Worm (Caenorhabditis elegans): Measurements from ENCODE around the gene F53C11.9.

F53C11.9 gene

DNA sequence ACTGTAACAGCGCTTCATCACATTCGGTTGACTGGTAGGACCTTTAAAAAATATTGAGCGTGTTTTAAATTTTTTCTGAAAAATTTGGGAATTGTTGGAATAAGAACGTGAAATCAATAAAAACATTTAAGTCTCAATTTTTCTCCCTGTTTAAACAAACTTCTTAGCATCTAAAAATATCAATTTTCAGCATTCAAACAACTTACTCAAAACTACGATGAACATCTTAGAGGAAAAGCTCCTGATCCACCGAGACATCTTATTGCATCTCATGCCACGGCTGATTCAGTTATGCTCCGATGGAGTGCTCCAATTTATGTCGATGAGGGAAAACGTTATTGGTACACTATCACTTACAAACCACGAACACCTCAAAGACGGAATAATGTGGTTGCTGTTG, 21.4 kb downstream of the F53C11.9 start:
- TF ChIP-seq ref-1 (GFP tag; conservative IDR thresholded peaks at IDR 0.05) (no peak), cog-1 (tag; optimal IDR thresholded peaks at IDR 0.05) (no peak), flt-1 (GFP tag; IDR thresholded peaks at IDR 0.05) (no peak), klf-2 (GFP tag; conservative IDR thresholded peaks at IDR 0.05) (no peak), ztf-23 (GFP tag; IDR thresholded peaks at IDR 0.05) (no peak), ztf-29 (GFP tag; IDR thresholded peaks at IDR 0.05) (no peak), tab-1 (GFP tag; IDR thresholded peaks at IDR 0.05) (no peak), med-1 (GFP tag; optimal IDR thresholded peaks at IDR 0.05; ENCODE audit: insufficient read depth) (no peak), T22C8.4 (GFP tag; IDR thresholded peaks at IDR 0.05) (no peak)

DNA sequence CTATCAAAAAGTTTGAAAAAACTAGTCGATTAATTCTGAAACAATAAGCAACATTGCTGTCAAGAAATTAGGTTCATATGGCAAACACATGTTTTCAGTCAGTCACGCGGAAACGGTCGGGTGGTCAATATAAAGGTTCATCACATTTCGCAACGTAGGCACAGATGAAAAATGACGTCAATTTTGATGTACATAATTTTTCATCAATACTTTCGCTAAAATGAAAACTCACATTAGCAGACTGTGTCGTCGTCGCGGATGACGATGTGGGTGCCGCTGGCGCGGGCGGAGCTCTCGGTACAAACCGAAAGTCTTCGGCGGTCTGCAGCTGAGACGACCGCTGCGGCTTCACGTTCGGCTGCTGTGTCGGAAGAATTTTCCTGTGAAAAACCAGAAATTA, 26.1 kb downstream of the F53C11.9 start, which contains the start of gene swan-2:
Gene swan-2, minus strand, starts transcription at position 380 of the 400 bp plus-strand sequence.
- TF ChIP-seq med-1 (GFP tag; optimal IDR thresholded peaks at IDR 0.05; ENCODE audit: insufficient read depth) (no peak), ztf-29 (GFP tag; IDR thresholded peaks at IDR 0.05) (no peak), T22C8.4 (GFP tag; IDR thresholded peaks at IDR 0.05) (no peak), tab-1 (GFP tag; IDR thresholded peaks at IDR 0.05) (no peak), flt-1 (GFP tag; IDR thresholded peaks at IDR 0.05) (no peak), ref-1 (GFP tag; conservative IDR thresholded peaks at IDR 0.05) (no peak), klf-2 (GFP tag; conservative IDR thresholded peaks at IDR 0.05) (no peak), ztf-23 (GFP tag; IDR thresholded peaks at IDR 0.05) (no peak), cog-1 (tag; optimal IDR thresholded peaks at IDR 0.05) (no peak)

DNA sequence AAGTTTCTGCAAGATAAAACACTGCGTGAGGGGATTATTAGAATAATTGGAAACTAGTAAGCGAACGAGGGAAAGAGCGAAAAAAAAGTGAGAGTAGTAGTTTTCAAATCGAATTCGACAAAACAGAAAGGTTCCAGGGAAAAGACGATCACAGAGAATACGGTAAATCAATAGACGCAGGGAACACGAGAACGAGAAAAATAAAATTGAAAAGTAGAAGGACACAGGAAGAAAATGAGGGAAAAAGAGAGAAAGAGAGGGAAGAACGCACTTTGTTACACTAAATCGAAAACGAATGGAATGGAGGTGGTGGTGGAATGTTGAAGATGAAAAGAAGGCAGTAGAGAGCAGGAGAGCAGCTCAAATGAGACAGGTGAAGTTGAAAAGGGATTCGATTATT, 29.4 kb downstream of the F53C11.9 start, which contains the start of gene swan-1:
Gene swan-1, minus strand, starts transcription at position 6 of the 400 bp plus-strand sequence.
- TF ChIP-seq ztf-23 (GFP tag; IDR thresholded peaks at IDR 0.05) (no peak), cog-1 (tag; optimal IDR thresholded peaks at IDR 0.05) (no peak), ztf-29 (GFP tag; IDR thresholded peaks at IDR 0.05) (no peak), flt-1 (GFP tag; IDR thresholded peaks at IDR 0.05) (no peak), tab-1 (GFP tag; IDR thresholded peaks at IDR 0.05) (no peak), ref-1 (GFP tag; conservative IDR thresholded peaks at IDR 0.05) (no peak), med-1 (GFP tag; optimal IDR thresholded peaks at IDR 0.05; ENCODE audit: insufficient read depth) (no peak), T22C8.4 (GFP tag; IDR thresholded peaks at IDR 0.05) (no peak), klf-2 (GFP tag; conservative IDR thresholded peaks at IDR 0.05) (no peak)

DNA sequence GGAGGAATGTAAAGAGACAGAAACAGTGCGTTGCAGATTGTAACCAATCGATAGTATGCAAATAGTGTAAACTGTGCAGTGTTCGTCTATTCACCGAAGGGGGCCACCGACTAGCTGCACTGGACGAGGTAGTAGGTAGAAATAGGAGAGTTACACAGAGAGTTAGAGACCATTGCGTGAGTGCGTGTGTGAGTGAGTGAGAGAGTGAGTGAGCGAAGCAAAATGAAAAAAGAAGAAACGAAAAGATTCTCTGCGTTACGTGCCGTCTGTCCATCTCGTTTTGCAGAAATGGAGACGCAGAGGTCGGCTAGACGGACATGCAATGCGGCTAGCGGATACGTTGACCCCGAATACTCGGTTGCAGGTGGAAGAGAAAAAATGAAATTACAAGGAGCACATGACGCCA, 30.6 kb downstream of the F53C11.9 start:
- TF ChIP-seq ztf-23 (GFP tag; IDR thresholded peaks at IDR 0.05) (no peak), flt-1 (GFP tag; IDR thresholded peaks at IDR 0.05) (0 out of 2 replicates have a peak, but pooled peaks have one; percentile 65), tab-1 (GFP tag; IDR thresholded peaks at IDR 0.05) (no peak), ref-1 (GFP tag; conservative IDR thresholded peaks at IDR 0.05) (no peak), med-1 (GFP tag; optimal IDR thresholded peaks at IDR 0.05; ENCODE audit: insufficient read depth) (no peak), T22C8.4 (GFP tag; IDR thresholded peaks at IDR 0.05) (peak; percentile 59; the same call in 1 of the 2 replicates), cog-1 (tag; optimal IDR thresholded peaks at IDR 0.05) (peak; percentile 63), klf-2 (GFP tag; conservative IDR thresholded peaks at IDR 0.05) (no peak), ztf-29 (GFP tag; IDR thresholded peaks at IDR 0.05) (no peak)

DNA sequence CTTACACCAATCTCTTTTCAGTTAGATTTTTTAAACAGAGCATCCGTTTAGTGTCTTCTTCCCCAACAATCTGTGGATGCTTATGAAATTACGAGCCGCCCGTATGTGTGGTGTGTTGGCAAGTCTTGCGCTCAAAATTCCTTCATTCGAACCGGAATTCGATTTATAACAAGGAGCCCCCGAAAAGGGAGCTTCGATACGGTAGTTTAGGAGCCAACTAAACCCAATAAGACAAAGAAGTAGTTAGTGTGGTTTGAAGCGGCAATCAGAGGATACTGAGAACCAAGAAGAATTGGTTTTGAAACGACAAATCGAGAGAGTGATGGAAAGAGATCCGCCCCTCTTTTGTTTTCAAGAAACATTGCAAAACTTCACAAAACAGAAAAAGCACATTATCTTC, 34.5 kb downstream of the F53C11.9 start:
- TF ChIP-seq cog-1 (tag; optimal IDR thresholded peaks at IDR 0.05) (no peak), ztf-23 (GFP tag; IDR thresholded peaks at IDR 0.05) (no peak), T22C8.4 (GFP tag; IDR thresholded peaks at IDR 0.05) (no peak), med-1 (GFP tag; optimal IDR thresholded peaks at IDR 0.05; ENCODE audit: insufficient read depth) (no peak)

DNA sequence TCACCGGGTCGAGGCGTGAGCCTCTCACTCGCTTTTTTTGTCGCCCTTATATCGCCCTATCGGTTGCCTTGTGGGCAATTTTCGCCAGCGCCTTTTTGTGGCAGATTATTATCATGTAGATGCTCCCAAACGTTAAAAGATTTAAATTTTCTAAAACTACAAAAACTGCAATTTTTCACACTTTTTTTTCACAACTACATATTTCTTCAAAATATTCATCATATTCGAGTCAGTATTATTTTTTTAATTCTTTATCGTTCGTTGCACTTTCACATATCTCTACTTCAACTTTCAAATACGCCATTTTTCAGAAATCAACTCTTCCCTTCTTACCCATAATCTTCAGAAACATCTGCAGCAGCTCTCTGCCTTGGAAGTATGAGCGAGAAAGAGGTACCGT, 35.1 kb downstream of the F53C11.9 start, which contains the start of gene ceh-24:
Gene ceh-24, plus strand, starts transcription at position 301 of the 400 bp plus-strand sequence.
- TF ChIP-seq ztf-29 (GFP tag; IDR thresholded peaks at IDR 0.05): no peak
- no peak for TF ChIP-seq med-1 (GFP tag; optimal IDR thresholded peaks at IDR 0.05; ENCODE audit: insufficient read depth)
- TF ChIP-seq klf-2 (GFP tag; conservative IDR thresholded peaks at IDR 0.05): no peak
- TF ChIP-seq cog-1 (tag; optimal IDR thresholded peaks at IDR 0.05): no peak
- TF ChIP-seq T22C8.4 (GFP tag; IDR thresholded peaks at IDR 0.05): no peak
- TF ChIP-seq ztf-23 (GFP tag; IDR thresholded peaks at IDR 0.05): no peak
- no peak for TF ChIP-seq tab-1 (GFP tag; IDR thresholded peaks at IDR 0.05)

DNA sequence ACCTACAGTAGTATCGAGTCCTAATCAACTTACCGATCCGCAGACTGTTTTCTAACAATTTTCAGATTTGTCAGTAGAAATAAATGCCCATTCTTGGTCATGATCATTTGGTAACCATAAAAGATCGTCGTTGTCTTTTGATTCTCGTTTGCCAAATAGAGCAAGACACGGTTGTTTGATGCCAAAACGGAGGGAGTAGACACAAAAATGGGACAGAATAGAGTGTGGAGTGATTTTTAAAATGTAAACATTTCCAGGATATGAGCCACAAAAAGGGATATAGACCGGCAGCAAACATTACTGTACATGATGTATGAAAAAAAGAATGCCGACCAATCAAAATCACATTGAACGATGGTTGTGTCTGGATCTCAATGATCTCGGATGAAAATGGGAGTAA, 39.1 kb downstream of the F53C11.9 start, which contains the start of gene F55B12.2:
Gene F55B12.2, minus strand, starts transcription at position 101 of the 400 bp plus-strand sequence.
- TF ChIP-seq klf-2 (GFP tag; conservative IDR thresholded peaks at IDR 0.05): no peak
- no peak for TF ChIP-seq cog-1 (tag; optimal IDR thresholded peaks at IDR 0.05)
- TF ChIP-seq med-1 (GFP tag; optimal IDR thresholded peaks at IDR 0.05; ENCODE audit: insufficient read depth): no peak
- no peak for TF ChIP-seq ztf-23 (GFP tag; IDR thresholded peaks at IDR 0.05)
- TF ChIP-seq flt-1 (GFP tag; IDR thresholded peaks at IDR 0.05): no peak
- TF ChIP-seq ztf-29 (GFP tag; IDR thresholded peaks at IDR 0.05): no peak
- no peak for TF ChIP-seq ref-1 (GFP tag; conservative IDR thresholded peaks at IDR 0.05)
- no peak for TF ChIP-seq tab-1 (GFP tag; IDR thresholded peaks at IDR 0.05)
- TF ChIP-seq T22C8.4 (GFP tag; IDR thresholded peaks at IDR 0.05): no peak

DNA sequence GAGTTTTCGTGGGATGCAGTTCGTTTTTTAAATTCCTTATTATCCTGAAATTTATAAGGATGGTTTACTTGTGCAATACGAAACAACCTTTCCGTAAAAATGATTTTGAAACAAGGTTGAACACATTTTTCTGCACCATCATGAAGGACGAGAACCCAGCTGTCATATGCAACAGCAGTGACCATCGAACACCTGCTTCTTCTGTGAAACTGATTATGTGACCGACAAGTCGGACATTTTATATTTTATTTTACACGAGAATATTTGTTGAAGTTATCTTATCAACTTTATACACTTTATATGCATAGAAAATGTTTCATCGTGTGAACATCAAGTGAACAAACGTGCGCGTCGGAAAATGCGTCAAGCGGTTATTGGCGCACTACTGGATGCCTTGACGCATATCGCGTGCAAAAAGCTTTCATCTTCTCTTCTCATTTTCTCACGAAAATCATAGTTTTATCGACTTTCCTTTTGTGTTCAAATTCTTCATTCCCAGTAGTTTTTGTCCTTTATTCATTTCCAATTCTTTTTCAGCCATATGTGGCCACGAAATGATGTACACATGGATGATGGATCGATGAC, 41.1 kb downstream of the F53C11.9 start, which contains the start of gene sel-10:
Gene sel-10, plus strand, starts transcription at position 538 of the 585 bp plus-strand sequence.
- TF ChIP-seq tab-1 (GFP tag; IDR thresholded peaks at IDR 0.05): no peak
- peak; percentile 7 for TF ChIP-seq cog-1 (tag; optimal IDR thresholded peaks at IDR 0.05)

DNA sequence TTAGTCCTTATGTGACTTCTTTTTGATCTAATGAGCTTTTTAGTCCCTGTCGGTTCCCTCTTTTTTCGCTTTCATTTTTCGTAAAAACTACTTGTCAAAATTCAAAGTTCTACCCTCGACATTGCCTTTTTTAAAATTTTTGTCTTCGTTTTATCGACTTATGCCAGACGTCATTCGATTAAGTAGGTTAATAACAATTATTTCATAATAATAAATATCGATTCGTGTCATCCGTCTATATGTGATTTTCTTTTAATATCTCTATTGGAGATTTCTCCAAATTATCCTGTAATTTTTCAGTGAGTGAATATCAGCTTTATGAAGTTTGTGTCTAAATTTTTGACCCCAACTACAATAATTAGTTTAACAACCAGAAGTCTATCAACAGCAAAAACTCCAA, 44.9 kb downstream of the F53C11.9 start, which contains the start of gene hpo-31:
Gene hpo-31, plus strand, starts transcription at position 301 of the 400 bp plus-strand sequence.
- no peak for TF ChIP-seq med-1 (GFP tag; optimal IDR thresholded peaks at IDR 0.05; ENCODE audit: insufficient read depth)
- no peak for TF ChIP-seq klf-2 (GFP tag; conservative IDR thresholded peaks at IDR 0.05)
- no peak for TF ChIP-seq ztf-29 (GFP tag; IDR thresholded peaks at IDR 0.05)
- TF ChIP-seq flt-1 (GFP tag; IDR thresholded peaks at IDR 0.05): no peak
- TF ChIP-seq tab-1 (GFP tag; IDR thresholded peaks at IDR 0.05): no peak
- no peak for TF ChIP-seq cog-1 (tag; optimal IDR thresholded peaks at IDR 0.05)
- no peak for TF ChIP-seq ztf-23 (GFP tag; IDR thresholded peaks at IDR 0.05)
- no peak for TF ChIP-seq ref-1 (GFP tag; conservative IDR thresholded peaks at IDR 0.05)
- TF ChIP-seq T22C8.4 (GFP tag; IDR thresholded peaks at IDR 0.05): no peak

DNA sequence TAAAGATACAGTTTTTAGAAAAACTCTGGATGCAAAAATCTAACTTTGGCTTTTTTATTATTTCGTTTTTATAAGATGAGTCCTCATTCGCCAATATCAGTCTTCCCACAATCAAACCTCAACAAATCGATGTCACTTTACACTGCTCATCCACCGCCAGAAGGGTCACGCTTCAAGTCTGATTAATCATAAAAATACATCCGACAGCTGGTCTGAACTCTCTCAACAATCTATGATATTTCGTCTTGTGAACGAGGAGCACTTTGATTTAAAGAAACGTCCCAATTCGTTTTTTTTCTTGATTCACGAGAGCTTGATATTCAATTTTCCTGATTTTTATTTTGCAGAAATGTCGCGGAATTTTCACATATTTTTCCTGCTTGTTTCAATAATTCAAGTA, 50.1 kb downstream of the F53C11.9 start, which contains the start of gene nrf-5:
Gene nrf-5, plus strand, starts transcription at position 348 of the 400 bp plus-strand sequence.
- TF ChIP-seq tab-1 (GFP tag; IDR thresholded peaks at IDR 0.05) (no peak), ztf-23 (GFP tag; IDR thresholded peaks at IDR 0.05) (no peak), ref-1 (GFP tag; conservative IDR thresholded peaks at IDR 0.05) (no peak), klf-2 (GFP tag; conservative IDR thresholded peaks at IDR 0.05) (no peak), ztf-29 (GFP tag; IDR thresholded peaks at IDR 0.05) (no peak), cog-1 (tag; optimal IDR thresholded peaks at IDR 0.05) (no peak), med-1 (GFP tag; optimal IDR thresholded peaks at IDR 0.05; ENCODE audit: insufficient read depth) (no peak), flt-1 (GFP tag; IDR thresholded peaks at IDR 0.05) (no peak), T22C8.4 (GFP tag; IDR thresholded peaks at IDR 0.05) (no peak)

Data from whole organism, midembryonic.